Worm (Caenorhabditis elegans) whole organism, young adult: ENCODE data around the gene akt-2.

Experiments used
- B0019.2 ChIP-seq: fragments of 200-800 bp; sonication (Bioruptor generic); conservative IDR thresholded peaks from 2 replicates; pipeline ENCODE4 v1.3.6; 2022; ENCODE audit warnings: missing genetic modification reagents, missing genetic modification characterization, missing compliant biosample characterization
- B0261.1 ChIP-seq: sonication (generic microtip); optimal IDR thresholded peaks from 2 replicates; lab custom pipeline; 2016; ENCODE audit warnings: mild to moderate bottlenecking, missing genetic modification characterization, moderate library complexity, missing compliant biosample characterization
- C06A6.2 ChIP-seq: fragments of 200-800 bp; sonication (Bioruptor generic); conservative IDR thresholded peaks from 2 replicates; pipeline ENCODE4 v1.3.6; 2022; ENCODE audit warnings: missing genetic modification characterization, missing compliant biosample characterization
- D2030.7 ChIP-seq: fragments of 200-800 bp; sonication (Bioruptor generic); IDR thresholded peaks from 2 replicates; pipeline ENCODE4 v1.3.6; 2022; ENCODE audit warnings: missing genetic modification reagents, missing genetic modification characterization, missing compliant biosample characterization
- F22D6.2 ChIP-seq: sonication (generic microtip); optimal IDR thresholded peaks from 2 replicates; lab custom pipeline; 2016; ENCODE audit warnings: mild to moderate bottlenecking, missing genetic modification characterization, missing compliant biosample characterization
- F39B2.1 ChIP-seq: fragments of 200-800 bp; sonication (Bioruptor generic); IDR thresholded peaks from 2 replicates; pipeline ENCODE4 v1.3.6; 2022; ENCODE audit warnings: missing genetic modification reagents, missing genetic modification characterization, missing compliant biosample characterization
- T07F8.4 ChIP-seq: sonication (generic microtip); optimal IDR thresholded peaks from 2 replicates; lab custom pipeline; 2016; ENCODE audit warnings: mild to moderate bottlenecking, missing genetic modification characterization, moderate library complexity, missing compliant biosample characterization
- Y67H2A.10 ChIP-seq: fragments of 200-800 bp; sonication (Bioruptor generic); conservative IDR thresholded peaks from 2 replicates; pipeline ENCODE4 v1.3.6; 2022; ENCODE audit warnings: missing genetic modification reagents, missing genetic modification characterization, missing compliant biosample characterization
- aptf-2 ChIP-seq: fragments of 200-800 bp; sonication (Bioruptor generic); conservative IDR thresholded peaks from 2 replicates; pipeline ENCODE4 v1.3.6; 2022; ENCODE audit warnings: missing genetic modification reagents, missing genetic modification characterization, missing compliant biosample characterization
- attf-6 ChIP-seq: fragments of 200-800 bp; sonication (Bioruptor generic); IDR thresholded peaks from 2 replicates; pipeline ENCODE4 v1.3.6; 2022; ENCODE audit warnings: missing genetic modification reagents, missing genetic modification characterization, missing compliant biosample characterization
- cebp-1 ChIP-seq, 2 experiments: fragments of 200-800 bp in 1 of 2; sonication (Bioruptor generic) in 1 of 2; sonication (generic microtip) in 1 of 2; IDR thresholded peaks in 1 of 2; optimal IDR thresholded peaks in 1 of 2; 2 replicates each; pipeline versions ENCODE4 v1.3.6 to Lab custom; 2017 to 2022; ENCODE audit warnings: missing compliant biosample characterization in 2 of 2, missing genetic modification characterization in 2 of 2, mild to moderate bottlenecking in 1 of 2, missing genetic modification reagents in 1 of 2, moderate library complexity in 1 of 2
- dox-1 ChIP-seq: fragments of 200-800 bp; sonication (Bioruptor generic); IDR thresholded peaks from 2 replicates; pipeline ENCODE4 v1.3.6; 2022; ENCODE audit warnings: missing genetic modification reagents, missing genetic modification characterization, missing compliant biosample characterization
- egrh-3 ChIP-seq: fragments of 200-800 bp; sonication (Bioruptor generic); IDR thresholded peaks from 2 replicates; pipeline ENCODE4 v1.3.6; 2022; ENCODE audit warnings: missing genetic modification reagents, missing genetic modification characterization, missing compliant biosample characterization
- ekl-4 ChIP-seq: fragments of 200-800 bp; sonication (Bioruptor generic); IDR thresholded peaks from 2 replicates; pipeline ENCODE4 v1.3.6; 2022; ENCODE audit warnings: missing genetic modification reagents, missing genetic modification characterization, missing compliant biosample characterization
- him-1 ChIP-seq: sonication (generic microtip); optimal IDR thresholded peaks from 2 replicates; lab custom pipeline; 2016; ENCODE audit warnings: missing genotype, missing genetic modification reagents, missing genetic modification characterization, missing compliant biosample characterization
- hmg-1.2 ChIP-seq: fragments of 200-800 bp; sonication (Bioruptor generic); IDR thresholded peaks from 2 replicates; pipeline ENCODE4 v1.3.6; 2022; ENCODE audit warnings: missing genetic modification reagents, missing genetic modification characterization, missing compliant biosample characterization
- lin-26 ChIP-seq: fragments of 200-800 bp; sonication (Bioruptor generic); IDR thresholded peaks from 2 replicates; pipeline ENCODE4 v1.3.6; 2022; ENCODE audit warnings: missing genetic modification reagents, missing genetic modification characterization, missing compliant biosample characterization
- lir-1 ChIP-seq: fragments of 200-800 bp; sonication (Bioruptor generic); conservative IDR thresholded peaks from 2 replicates; pipeline ENCODE4 v1.3.6; 2022; ENCODE audit warnings: missing genetic modification reagents, missing genetic modification characterization, missing compliant biosample characterization
- madf-3 ChIP-seq: fragments of 200-800 bp; sonication (Bioruptor generic); IDR thresholded peaks from 2 replicates; pipeline ENCODE4 v1.3.6; 2022; ENCODE audit warnings: missing genetic modification reagents, missing genetic modification characterization, missing compliant biosample characterization
- madf-6 ChIP-seq: fragments of 200-800 bp; sonication (Bioruptor generic); IDR thresholded peaks from 2 replicates; pipeline ENCODE4 v1.3.6; 2022; ENCODE audit warnings: missing genetic modification reagents, missing genetic modification characterization, missing compliant biosample characterization
- mcd-1 ChIP-seq: fragments of 200-800 bp; sonication (Bioruptor generic); IDR thresholded peaks from 2 replicates; pipeline ENCODE4 v1.3.6; 2022; ENCODE audit warnings: missing genetic modification reagents, missing genetic modification characterization, missing compliant biosample characterization
- nfyb-1 ChIP-seq: fragments of 200-800 bp; sonication (Bioruptor generic); IDR thresholded peaks from 2 replicates; pipeline ENCODE4 v1.3.6; 2022; ENCODE audit warnings: missing genetic modification reagents, missing genetic modification characterization, missing compliant biosample characterization
- pbrm-1 ChIP-seq: fragments of 200-800 bp; sonication (Bioruptor generic); IDR thresholded peaks from 2 replicates; pipeline ENCODE4 v1.3.6; 2022; ENCODE audit warnings: missing genetic modification reagents, missing genetic modification characterization, missing compliant biosample characterization
- rec-8 ChIP-seq, 2 experiments: sonication (generic microtip); optimal IDR thresholded peaks; 2 replicates each; lab custom pipeline; 2016; ENCODE audit warnings: mild to moderate bottlenecking in 2 of 2, missing genetic modification characterization in 2 of 2, missing genetic modification reagents in 2 of 2, missing genotype in 2 of 2, missing biosample characterization in 1 of 2, missing compliant biosample characterization in 1 of 2, moderate library complexity in 1 of 2
- rpc-1 ChIP-seq, 2 experiments: fragments of 150-350 bp in 1 of 2; sonication (generic microtip) in 1 of 2; optimal IDR thresholded peaks; 2 replicates each; lab custom pipeline; 2014 to 2018; ENCODE audit warnings: missing biosample characterization in 1 of 2, missing genetic modification characterization in 1 of 2, missing genetic modification reagents in 1 of 2, missing genotype in 1 of 2
- sdz-38 ChIP-seq: sonication (generic microtip); optimal IDR thresholded peaks from 2 replicates; lab custom pipeline; 2016; ENCODE audit warnings: missing genotype, missing genetic modification characterization, missing compliant biosample characterization
- snpc-4 ChIP-seq, 5 experiments: fragments of 150-350 bp in 1 of 5; sonication (generic microtip) in 4 of 5; optimal IDR thresholded peaks; 2 replicates each; lab custom pipeline; 2014 to 2018; ENCODE audit warnings: missing genetic modification characterization in 5 of 5, missing biosample characterization in 3 of 5, antibody characterized with exemption in 2 of 5, mild to moderate bottlenecking in 2 of 5, missing compliant biosample characterization in 2 of 5, missing genotype in 2 of 5, moderate library complexity in 2 of 5, missing genetic modification reagents in 1 of 5
- tbp1 ChIP-seq: fragments of 200-800 bp; sonication (Bioruptor generic); optimal IDR thresholded peaks from 2 replicates; lab custom pipeline; 2018; ENCODE audit warnings: mild to moderate bottlenecking, missing genetic modification characterization, missing compliant biosample characterization
- tbx-9 ChIP-seq: sonication (generic microtip); optimal IDR thresholded peaks from 2 replicates; lab custom pipeline; 2016; ENCODE audit warnings: borderline replicate concordance, missing genetic modification characterization, inconsistent platforms, missing compliant biosample characterization
- zim-3 ChIP-seq: sonication (generic microtip); optimal IDR thresholded peaks from 2 replicates; lab custom pipeline; 2017; ENCODE audit warnings: mild to moderate bottlenecking, missing genetic modification characterization, moderate library complexity, missing compliant biosample characterization
- ztf-22 ChIP-seq: fragments of 200-800 bp; sonication (Bioruptor generic); optimal IDR thresholded peaks from 2 replicates; lab custom pipeline; 2018; ENCODE audit warnings: mild to moderate bottlenecking, missing genetic modification characterization, moderate library complexity, missing compliant biosample characterization
- ztf-26 ChIP-seq: sonication (generic microtip); optimal IDR thresholded peaks from 2 replicates; lab custom pipeline; 2017; ENCODE audit warnings: missing genetic modification characterization, missing compliant biosample characterization

Gene akt-2

DNA sequence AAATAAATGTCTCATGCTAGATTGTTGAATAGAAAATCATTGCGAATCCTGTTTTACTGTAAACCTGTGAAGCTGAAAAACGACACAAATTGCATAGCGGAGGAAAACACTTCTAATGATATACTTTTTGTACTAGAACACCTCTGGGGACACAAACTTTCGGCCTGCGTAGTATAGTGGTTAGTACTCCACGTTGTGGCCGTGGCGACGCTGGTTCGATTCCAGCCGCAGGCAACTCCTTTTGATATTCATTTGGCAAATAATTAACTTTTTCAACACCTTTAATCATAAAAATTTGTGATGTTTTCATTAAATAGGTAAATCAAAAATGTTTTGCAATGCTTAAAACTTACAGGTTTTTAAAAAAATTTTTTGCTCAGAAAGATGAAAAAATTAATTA lies 12.6 kb upstream of the akt-2 start (continued):
- TF ChIP-seq lir-1 (GFP tag; lab: Robert Waterston, UW), result no peak
- TF ChIP-seq rec-8 (tag; optimal IDR thresholded peaks at IDR 0.05; lab: Kevin White, UChicago), result peak in 1 of 2 experiments; percentile 0
- TF ChIP-seq, all 124 proteins: peak for 24

DNA sequence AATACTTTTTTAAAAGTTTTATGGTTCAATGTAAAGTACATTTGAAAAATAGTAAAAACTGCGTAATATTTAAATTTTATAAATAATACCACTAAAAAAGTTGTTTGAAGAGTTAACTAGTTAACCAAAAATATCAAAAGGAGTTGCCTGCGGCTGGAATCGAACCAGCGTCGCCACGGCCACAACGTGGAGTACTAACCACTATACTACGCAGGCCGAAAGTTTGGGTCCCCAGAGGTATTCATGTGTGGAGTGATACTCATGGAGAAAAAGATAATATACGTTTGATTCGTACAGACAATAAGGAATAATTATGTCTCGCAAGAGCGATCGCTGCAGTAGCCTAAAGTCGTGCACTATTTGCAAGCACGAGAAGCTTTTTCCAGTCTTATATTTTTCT lies 10.7 kb upstream of the akt-2 start:
- TF ChIP-seq snpc-4 (GFP tag; optimal IDR thresholded peaks at IDR 0.05; lab: Kevin White, UChicago) (peak; percentile 1), snpc-4 (tag; optimal IDR thresholded peaks at IDR 0.05; lab: Kevin White, UChicago) (peak in 1 of 4 experiments; percentile 49), egrh-3 (GFP tag; lab: Robert Waterston, UW) (0 out of 2 replicates have a peak, but pooled peaks have one; percentile 12), attf-6 (GFP tag; lab: Robert Waterston, UW) (0 out of 2 replicates have a peak, but pooled peaks have one; percentile 34), dox-1 (GFP tag; lab: Robert Waterston, UW) (peak; percentile 58), mcd-1 (GFP tag; lab: Robert Waterston, UW) (0 out of 2 replicates have a peak, but pooled peaks have one; percentile 16), lin-26 (GFP tag; lab: Robert Waterston, UW) (peak; percentile 77), madf-6 (GFP tag; lab: Robert Waterston, UW) (0 out of 2 replicates have a peak, but pooled peaks have one; percentile 29), pbrm-1 (GFP tag; lab: Robert Waterston, UW) (peak; percentile 90), tbp1 (GFP tag; lab: Kevin White, UChicago) (peak; percentile 90), ekl-4 (GFP tag; lab: Robert Waterston, UW) (0 out of 2 replicates have a peak, but pooled peaks have one; percentile 40), D2030.7 (GFP tag; lab: Robert Waterston, UW) (peak; percentile 88), rpc-1 (optimal IDR thresholded peaks at IDR 0.05; lab: Kevin White, UChicago) (peak; percentile 47), rpc-1 (tag; optimal IDR thresholded peaks at IDR 0.05; lab: Kevin White, UChicago) (peak; percentile 67), B0261.1 (tag; lab: Kevin White, UChicago) (peak; percentile 70), nfyb-1 (peak; percentile 52; the same call in 1 of the 2 replicates), hmg-1.2 (GFP tag; lab: Robert Waterston, UW) (peak; percentile 59)

DNA sequence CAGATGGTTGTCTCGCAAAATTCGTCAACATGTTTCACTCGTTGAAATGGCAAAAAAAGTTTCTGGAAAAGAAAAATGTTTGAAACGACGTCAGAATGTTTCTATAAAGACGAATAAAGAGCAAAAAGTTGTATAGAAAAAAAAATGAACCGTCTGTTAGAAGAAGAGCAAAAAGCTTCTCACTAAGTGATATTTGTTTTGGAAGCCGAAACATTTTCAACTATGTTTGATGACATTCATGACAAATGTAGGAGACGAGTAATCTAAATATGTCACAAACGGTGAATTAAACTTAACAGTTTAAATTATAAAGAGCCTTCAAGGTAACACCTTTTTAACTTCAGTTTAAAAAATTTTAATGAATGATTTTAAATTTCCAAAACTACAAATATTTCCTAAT lies 7.5 kb upstream of the akt-2 start, which contains the start of gene nkat-1:
Gene nkat-1 (minus strand): TSS at position 101 of the 400 bp plus-strand sequence.
- no peak for TF ChIP-seq sdz-38 (tag; lab: Kevin White, UChicago)
- TF ChIP-seq Y67H2A.10, result no peak
- no peak for TF ChIP-seq F22D6.2 (tag; lab: Kevin White, UChicago)
- TF ChIP-seq F39B2.1 (GFP tag; lab: Robert Waterston, UW), result no peak
- TF ChIP-seq ztf-26 (tag; lab: Kevin White, UChicago), result no peak
- TF ChIP-seq C06A6.2 (GFP tag; lab: Robert Waterston, UW), result no peak
- TF ChIP-seq him-1 (tag; lab: Kevin White, UChicago), result no peak
- TF ChIP-seq madf-3 (GFP tag; lab: Robert Waterston, UW), result no peak
- TF ChIP-seq dox-1 (GFP tag; lab: Robert Waterston, UW), result no peak
- no peak for TF ChIP-seq egrh-3 (GFP tag; lab: Robert Waterston, UW)
- no peak for TF ChIP-seq aptf-2 (GFP tag; lab: Robert Waterston, UW)
- no peak for TF ChIP-seq T07F8.4 (tag; lab: Kevin White, UChicago)
- TF ChIP-seq B0019.2 (GFP tag; lab: Robert Waterston, UW), result no peak
- no peak for TF ChIP-seq tbx-9 (tag; lab: Kevin White, UChicago)
- no peak for TF ChIP-seq ztf-22
- TF ChIP-seq zim-3 (tag; lab: Kevin White, UChicago), result no peak
- no peak for TF ChIP-seq cebp-1 (GFP tag; IDR thresholded peaks at IDR 0.05; lab: Robert Waterston, UW)
- no peak for TF ChIP-seq cebp-1 (tag; optimal IDR thresholded peaks at IDR 0.05; lab: Kevin White, UChicago)
